Worm (Caenorhabditis elegans) whole organism, mixed stage, embryonic: ENCODE results near the gene lgg-3.

ENCODE experiments used
- M03D4.4 ChIP-seq: sonication (generic microtip); optimal IDR thresholded peaks from 2 replicates; lab custom pipeline; 2017; ENCODE audit warnings: mild to moderate bottlenecking, missing genetic modification characterization, missing compliant biosample characterization
- bed-3 ChIP-seq: fragments of 200-800 bp; sonication (Bioruptor generic); optimal IDR thresholded peaks from 3 replicates; lab custom pipeline; 2018; ENCODE audit warnings: mild to moderate bottlenecking, missing genetic modification characterization, moderate library complexity, missing compliant biosample characterization
- blmp-1 ChIP-seq: fragments of 150-350 bp; optimal IDR thresholded peaks from 2 replicates; lab custom pipeline; 2014; ENCODE audit warnings: missing biosample characterization, missing genetic modification characterization
- ceh-39 ChIP-seq: fragments of 150-350 bp; optimal IDR thresholded peaks from 2 replicates; lab custom pipeline; 2014; ENCODE audit warnings: missing biosample characterization, missing genetic modification characterization
- ceh-43 ChIP-seq: fragments of 200-800 bp; sonication (Bioruptor generic); optimal IDR thresholded peaks from 2 replicates; lab custom pipeline; 2018; ENCODE audit warnings: mild to moderate bottlenecking, missing genetic modification characterization, moderate library complexity, missing compliant biosample characterization
- ceh-83 ChIP-seq: fragments of 200-800 bp; sonication (Bioruptor generic); optimal IDR thresholded peaks from 2 replicates; lab custom pipeline; 2018; ENCODE audit warnings: mild to moderate bottlenecking, missing genetic modification characterization, missing compliant biosample characterization
- ces-1 ChIP-seq: fragments of 150-350 bp; optimal IDR thresholded peaks from 2 replicates; lab custom pipeline; 2014; ENCODE audit warnings: missing biosample characterization, missing genetic modification reagents, missing genetic modification characterization
- cnd-1 ChIP-seq: fragments of 200-800 bp; sonication (Bioruptor generic); optimal IDR thresholded peaks from 2 replicates; lab custom pipeline; 2018; ENCODE audit warnings: mild to moderate bottlenecking, missing genetic modification characterization, missing compliant biosample characterization
- drap-1 ChIP-seq: fragments of 200-800 bp; sonication (Bioruptor generic); optimal IDR thresholded peaks from 3 replicates; lab custom pipeline; 2018; ENCODE audit warnings: mild to moderate bottlenecking, missing genetic modification characterization, missing compliant biosample characterization
- elt-1 ChIP-seq: sonication (generic microtip); optimal IDR thresholded peaks from 2 replicates; lab custom pipeline; 2017; ENCODE audit warnings: missing genetic modification characterization, mild to moderate bottlenecking, missing compliant biosample characterization, antibody characterized with exemption, moderate library complexity, borderline replicate concordance; ENCODE audit not compliant: insufficient read depth
- elt-3 ChIP-seq: fragments of 150-350 bp; optimal IDR thresholded peaks from 2 replicates; lab custom pipeline; 2014; ENCODE audit warnings: missing biosample characterization, missing genetic modification characterization
- flh-1 ChIP-seq: fragments of 200-800 bp; sonication (Bioruptor generic); optimal IDR thresholded peaks from 2 replicates; lab custom pipeline; 2018; ENCODE audit warnings: mild to moderate bottlenecking, missing genetic modification characterization, moderate library complexity, missing compliant biosample characterization
- ham-2 ChIP-seq: fragments of 200-800 bp; sonication (Bioruptor generic); optimal IDR thresholded peaks from 2 replicates; lab custom pipeline; 2018; ENCODE audit warnings: mild to moderate bottlenecking, missing genetic modification characterization, missing compliant biosample characterization
- hlh-1 ChIP-seq: fragments of 150-350 bp; optimal IDR thresholded peaks from 2 replicates; lab custom pipeline; 2014; ENCODE audit warnings: missing biosample characterization, missing genetic modification reagents, missing genetic modification characterization
- lin-13 ChIP-seq: fragments of 150-350 bp; optimal IDR thresholded peaks from 2 replicates; lab custom pipeline; 2014; ENCODE audit warnings: missing biosample characterization, missing genetic modification characterization
- lin-32 ChIP-seq: fragments of 200-800 bp; sonication (Bioruptor generic); optimal IDR thresholded peaks from 2 replicates; lab custom pipeline; 2018; ENCODE audit warnings: mild to moderate bottlenecking, missing genetic modification characterization, missing compliant biosample characterization
- lsy-2 ChIP-seq: fragments of 150-350 bp; optimal IDR thresholded peaks from 2 replicates; lab custom pipeline; 2014; ENCODE audit warnings: missing biosample characterization, missing genetic modification characterization
- mep-1 ChIP-seq: fragments of 150-350 bp; optimal IDR thresholded peaks from 2 replicates; lab custom pipeline; 2017; ENCODE audit warnings: missing biosample characterization, missing genetic modification reagents, missing genetic modification characterization, inconsistent platforms
- mls-2 ChIP-seq: sonication (generic microtip); optimal IDR thresholded peaks from 2 replicates; lab custom pipeline; 2016; ENCODE audit warnings: mild to moderate bottlenecking, missing genetic modification characterization, moderate library complexity, missing compliant biosample characterization
- nhr-12 ChIP-seq: fragments of 150-350 bp; optimal IDR thresholded peaks from 2 replicates; lab custom pipeline; 2014; ENCODE audit warnings: missing biosample characterization, missing genetic modification characterization
- nhr-2 ChIP-seq: fragments of 150-350 bp; optimal IDR thresholded peaks from 2 replicates; lab custom pipeline; 2014; ENCODE audit warnings: missing biosample characterization, missing genetic modification characterization
- nhr-237 ChIP-seq: fragments of 150-350 bp; optimal IDR thresholded peaks from 2 replicates; lab custom pipeline; 2014; ENCODE audit warnings: missing biosample characterization, missing genetic modification characterization
- nhr-28 ChIP-seq: fragments of 150-350 bp; optimal IDR thresholded peaks from 2 replicates; lab custom pipeline; 2014; ENCODE audit warnings: missing biosample characterization, missing genetic modification characterization
- pha-4 ChIP-seq: fragments of 150-350 bp; optimal IDR thresholded peaks from 2 replicates; lab custom pipeline; 2018; ENCODE audit warnings: missing biosample characterization, missing genetic modification reagents, missing genetic modification characterization
- sem-2 ChIP-seq: fragments of 200-800 bp; sonication (Bioruptor generic); optimal IDR thresholded peaks from 2 replicates; lab custom pipeline; 2018; ENCODE audit warnings: mild to moderate bottlenecking, missing genetic modification characterization, missing compliant biosample characterization
- snpc-4 ChIP-seq: fragments of 150-350 bp; optimal IDR thresholded peaks from 2 replicates; lab custom pipeline; 2014; ENCODE audit warnings: missing biosample characterization, missing genetic modification characterization
- sptf-1 ChIP-seq: sonication (generic microtip); optimal IDR thresholded peaks from 2 replicates; lab custom pipeline; 2017; ENCODE audit warnings: mild to moderate bottlenecking, missing genetic modification characterization, moderate library complexity, missing compliant biosample characterization
- tbx-8 ChIP-seq: fragments of 200-800 bp; sonication (Bioruptor generic); optimal IDR thresholded peaks from 2 replicates; lab custom pipeline; 2018; ENCODE audit warnings: mild to moderate bottlenecking, missing genetic modification characterization, moderate library complexity, missing compliant biosample characterization
- unc-120 ChIP-seq: sonication (generic microtip); optimal IDR thresholded peaks from 2 replicates; lab custom pipeline; 2017; ENCODE audit warnings: missing genetic modification characterization, missing compliant biosample characterization; ENCODE audit not compliant: poor library complexity, severe bottlenecking
- unc-39 ChIP-seq: fragments of 150-350 bp; optimal IDR thresholded peaks from 2 replicates; lab custom pipeline; 2014; ENCODE audit warnings: missing biosample characterization, missing genetic modification characterization
- unc-62 ChIP-seq: fragments of 150-350 bp; optimal IDR thresholded peaks from 2 replicates; lab custom pipeline; 2014; ENCODE audit warnings: missing biosample characterization, missing genetic modification reagents, missing genetic modification characterization
- zip-8 ChIP-seq: fragments of 150-350 bp; optimal IDR thresholded peaks from 2 replicates; lab custom pipeline; 2014; ENCODE audit warnings: missing biosample characterization, missing genetic modification characterization
- ztf-11 ChIP-seq: fragments of 150-350 bp; optimal IDR thresholded peaks from 2 replicates; lab custom pipeline; 2014; ENCODE audit warnings: missing biosample characterization, missing genetic modification characterization

The lgg-3 gene

DNA sequence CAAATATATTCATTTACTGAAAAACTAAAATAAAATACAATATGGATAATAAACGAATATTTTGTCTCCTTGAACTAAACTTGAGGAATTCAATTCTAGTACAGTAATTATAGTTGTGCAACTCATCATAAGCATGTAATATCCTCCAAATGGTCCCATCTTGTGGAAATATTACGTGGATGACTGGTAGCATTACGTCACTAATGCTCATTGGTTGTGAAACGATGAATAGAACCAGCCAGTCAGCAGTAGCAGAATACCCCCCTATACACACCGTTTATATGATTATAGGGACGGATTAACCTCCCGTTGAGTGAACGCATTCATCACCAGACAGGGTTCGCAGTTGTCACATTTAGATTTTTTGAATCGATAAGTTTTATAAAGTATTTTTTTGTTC is 20.6 kb upstream of the lgg-3 start:
- peak; percentile 50 for TF ChIP-seq ceh-39 (tag; lab: Kevin White, UChicago)
- TF ChIP-seq nhr-2: peak; percentile 91
- peak; percentile 26 for TF ChIP-seq ces-1 (GFP tag; lab: Kevin White, UChicago)
- peak; percentile 6 for TF ChIP-seq ztf-11
- TF ChIP-seq ham-2 (GFP tag; lab: Kevin White, UChicago): no peak
- no peak for TF ChIP-seq sem-2 (GFP tag; lab: Kevin White, UChicago)
- TF ChIP-seq lin-32 (GFP tag; lab: Kevin White, UChicago): no peak
- peak; percentile 89 for TF ChIP-seq zip-8 (tag; lab: Kevin White, UChicago)
- TF ChIP-seq unc-62: peak; percentile 23

ce11 chrIII:5717173-5717748 is 19.4 kb upstream of the lgg-3 start:
- TF ChIP-seq elt-3 (tag; lab: Kevin White, UChicago) (no peak), ceh-83 (GFP tag; lab: Kevin White, UChicago) (no peak), unc-62 (no peak), sem-2 (GFP tag; lab: Kevin White, UChicago) (no peak), nhr-28 (tag; lab: Kevin White, UChicago) (no peak), nhr-12 (tag; lab: Kevin White, UChicago) (no peak), flh-1 (GFP tag; lab: Kevin White, UChicago) (no peak), M03D4.4 (tag; lab: Kevin White, UChicago) (no peak), blmp-1 (tag; lab: Kevin White, UChicago) (no peak), elt-1 (tag; lab: Kevin White, UChicago) (no peak), lsy-2 (tag; lab: Kevin White, UChicago) (no peak), ham-2 (GFP tag; lab: Kevin White, UChicago) (no peak), lin-32 (GFP tag; lab: Kevin White, UChicago) (no peak), mep-1 (no peak), snpc-4 (no peak), nhr-2 (no peak), drap-1 (GFP tag; lab: Kevin White, UChicago) (no peak)

ce11 chrIII:5715467-5715866 is 17.7 kb upstream of the lgg-3 start:
- TF ChIP-seq unc-120 (peak; percentile 86), ham-2 (GFP tag; lab: Kevin White, UChicago) (peak; percentile 91), sptf-1 (tag; lab: Kevin White, UChicago) (peak; percentile 30), cnd-1 (tag; lab: Kevin White, UChicago) (no peak), ztf-11 (peak; percentile 40), elt-3 (tag; lab: Kevin White, UChicago) (no peak), ceh-39 (tag; lab: Kevin White, UChicago) (peak; percentile 48), mls-2 (tag; lab: Kevin White, UChicago) (peak; percentile 33), nhr-2 (peak; percentile 3), elt-1 (tag; lab: Kevin White, UChicago) (peak; percentile 41), pha-4 (tag; lab: Kevin White, UChicago) (peak; percentile 78), drap-1 (GFP tag; lab: Kevin White, UChicago) (peak; percentile 38), M03D4.4 (tag; lab: Kevin White, UChicago) (no peak), unc-39 (no peak), ces-1 (GFP tag; lab: Kevin White, UChicago) (peak; percentile 80), tbx-8 (no peak), hlh-1 (tag; lab: Kevin White, UChicago) (peak; percentile 42), mep-1 (peak; percentile 88), lsy-2 (tag; lab: Kevin White, UChicago) (peak; percentile 53), unc-62 (peak; percentile 68), zip-8 (tag; lab: Kevin White, UChicago) (peak; percentile 25), lin-13 (tag; lab: Kevin White, UChicago) (peak; percentile 50), nhr-237 (tag; lab: Kevin White, UChicago) (peak; percentile 54)

DNA sequence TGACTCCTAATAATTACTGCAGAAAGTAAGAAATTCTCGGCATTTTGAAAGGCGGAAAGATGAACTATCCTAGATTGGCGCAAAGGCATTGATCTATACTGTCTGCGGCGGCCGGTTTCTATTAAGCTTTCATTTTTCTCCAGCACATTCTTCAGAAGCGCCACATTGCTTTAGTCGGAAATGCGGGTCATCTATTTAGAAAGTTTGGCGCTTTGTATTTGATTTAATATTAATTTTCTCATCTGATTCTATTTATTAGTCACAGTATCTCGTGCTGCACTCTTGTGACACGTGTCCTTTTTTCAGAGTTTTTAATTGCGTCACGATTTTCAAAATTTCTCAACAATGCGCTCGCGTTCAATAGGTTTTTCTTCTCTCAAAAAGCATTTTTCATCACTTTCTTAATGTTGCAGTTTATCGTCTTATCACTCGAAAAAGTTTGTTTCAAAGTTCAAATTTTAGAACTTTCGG is 17.2 kb upstream of the lgg-3 start:
- TF ChIP-seq nhr-28 (tag; lab: Kevin White, UChicago) (no peak), nhr-12 (tag; lab: Kevin White, UChicago) (no peak), elt-3 (tag; lab: Kevin White, UChicago) (no peak), ceh-43 (GFP tag; lab: Kevin White, UChicago) (no peak), nhr-237 (tag; lab: Kevin White, UChicago) (no peak), lin-13 (tag; lab: Kevin White, UChicago) (no peak), ham-2 (GFP tag; lab: Kevin White, UChicago) (no peak), cnd-1 (tag; lab: Kevin White, UChicago) (no peak), pha-4 (tag; lab: Kevin White, UChicago) (no peak), flh-1 (GFP tag; lab: Kevin White, UChicago) (no peak), unc-62 (no peak), sem-2 (GFP tag; lab: Kevin White, UChicago) (no peak), snpc-4 (no peak), bed-3 (GFP tag; lab: Kevin White, UChicago) (no peak), mls-2 (tag; lab: Kevin White, UChicago) (no peak), elt-1 (tag; lab: Kevin White, UChicago) (no peak), ztf-11 (no peak), drap-1 (GFP tag; lab: Kevin White, UChicago) (no peak), unc-39 (no peak)
